Worm (Caenorhabditis elegans): ENCODE data around the gene H10D18.1.

H10D18.1 gene

DNA sequence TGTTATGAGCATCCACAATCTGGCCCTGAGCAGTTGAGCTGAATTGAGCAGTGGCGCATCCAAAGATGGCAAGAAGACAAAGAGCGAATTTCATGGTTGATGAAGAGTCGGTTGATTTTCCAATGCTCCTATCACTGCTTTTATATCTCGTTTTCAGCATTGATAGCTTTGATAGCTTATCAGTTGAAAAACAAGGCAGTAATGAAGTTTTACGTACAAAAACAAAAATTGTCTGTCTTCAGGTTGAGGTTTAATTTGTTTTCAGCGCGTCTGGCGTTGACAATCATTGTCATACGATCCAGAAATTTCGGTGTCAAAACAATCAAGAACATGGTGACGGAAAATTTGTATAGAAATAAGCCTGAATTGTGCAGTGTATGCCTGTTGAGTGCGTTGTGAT lies 3.5 kb upstream of the H10D18.1 start, which contains the start of gene scl-13:
scl-13 (minus strand) TSS at position 101 of the 400 bp plus-strand sequence.
- no peak for TF ChIP-seq lin-13 (GFP tag; optimal IDR thresholded peaks at IDR 0.05)
- TF ChIP-seq egl-27 (tag; optimal IDR thresholded peaks at IDR 0.05): no peak
- no peak for TF ChIP-seq ztf-11 (tag; optimal IDR thresholded peaks at IDR 0.05)
- no peak for TF ChIP-seq lsy-2 (tag; optimal IDR thresholded peaks at IDR 0.05)
- TF ChIP-seq nhr-6 (tag; optimal IDR thresholded peaks at IDR 0.05): no peak
- no peak for TF ChIP-seq ZK546.5 (tag; optimal IDR thresholded peaks at IDR 0.05)

DNA sequence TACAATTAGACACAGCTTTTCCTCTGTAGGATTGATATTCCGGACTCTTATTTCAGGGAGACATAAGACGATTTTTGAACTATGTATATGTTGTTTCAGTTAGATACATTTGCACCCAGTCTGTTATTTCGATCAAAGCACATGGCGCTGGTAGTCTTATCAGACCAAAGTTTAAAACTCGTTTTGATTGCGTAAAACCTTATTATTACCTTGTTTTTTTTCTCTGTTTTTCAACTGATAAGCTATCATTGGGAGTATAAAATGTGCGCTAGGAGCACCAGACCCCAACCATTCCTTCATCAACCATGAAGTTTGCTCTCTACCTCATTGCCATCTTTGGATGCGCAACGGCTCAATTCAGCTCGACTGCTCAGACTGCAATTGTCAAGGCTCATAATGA lies 2.7 kb upstream of the H10D18.1 start, which contains the start of gene scl-12:
scl-12 (plus strand) TSS at position 301 of the 400 bp plus-strand sequence.
- no peak for TF ChIP-seq sem-4 (tag; optimal IDR thresholded peaks at IDR 0.05)
- TF ChIP-seq nhr-237 (tag; optimal IDR thresholded peaks at IDR 0.05): no peak
- TF ChIP-seq ztf-4 (tag; optimal IDR thresholded peaks at IDR 0.05): no peak
- no peak for TF ChIP-seq unc-39 (tag; optimal IDR thresholded peaks at IDR 0.05)
- no peak for TF ChIP-seq fos-1 (tag; optimal IDR thresholded peaks at IDR 0.05)
- TF ChIP-seq C34F6.9 (tag; optimal IDR thresholded peaks at IDR 0.05): no peak
- no peak for TF ChIP-seq lin-13 (GFP tag; optimal IDR thresholded peaks at IDR 0.05)
- no peak for TF ChIP-seq nhr-10 (tag; optimal IDR thresholded peaks at IDR 0.05)

DNA sequence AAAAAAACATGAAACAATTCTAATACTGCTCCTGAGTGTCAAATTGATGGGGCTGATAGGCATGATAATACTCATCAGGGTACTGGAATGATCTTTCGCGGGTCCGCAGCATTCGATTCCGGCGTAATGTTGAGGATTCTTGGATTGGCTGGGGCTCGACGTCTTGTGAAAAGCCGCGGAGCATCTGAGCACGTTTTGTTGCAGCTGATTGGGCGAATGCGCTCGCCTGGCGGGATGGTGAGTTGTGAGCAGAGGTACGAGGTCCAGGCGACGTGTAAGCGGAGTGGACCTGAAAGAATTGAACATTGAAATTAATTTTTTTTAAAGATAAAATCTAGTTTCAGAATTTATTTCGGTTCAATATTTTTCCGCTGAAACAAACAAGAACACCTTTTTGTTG lies 1.0 kb upstream of the H10D18.1 start:
- TF ChIP-seq ztf-11 (tag; optimal IDR thresholded peaks at IDR 0.05): no peak
- no peak for TF ChIP-seq lin-13 (GFP tag; optimal IDR thresholded peaks at IDR 0.05)
- TF ChIP-seq skn-1 (tag; optimal IDR thresholded peaks at IDR 0.05): no peak
- TF ChIP-seq C34F6.9 (tag; optimal IDR thresholded peaks at IDR 0.05): no peak
- TF ChIP-seq lsy-2 (tag; optimal IDR thresholded peaks at IDR 0.05): no peak
- TF ChIP-seq nhr-12 (tag; optimal IDR thresholded peaks at IDR 0.05): no peak
- TF ChIP-seq mdl-1 (tag; optimal IDR thresholded peaks at IDR 0.05): no peak
- TF ChIP-seq nhr-129 (tag; optimal IDR thresholded peaks at IDR 0.05): no peak
- TF ChIP-seq lin-11 (tag; optimal IDR thresholded peaks at IDR 0.05): no peak
- no peak for TF ChIP-seq mab-5 (tag; optimal IDR thresholded peaks at IDR 0.05)
- TF ChIP-seq peb-1 (tag; optimal IDR thresholded peaks at IDR 0.05): no peak

DNA sequence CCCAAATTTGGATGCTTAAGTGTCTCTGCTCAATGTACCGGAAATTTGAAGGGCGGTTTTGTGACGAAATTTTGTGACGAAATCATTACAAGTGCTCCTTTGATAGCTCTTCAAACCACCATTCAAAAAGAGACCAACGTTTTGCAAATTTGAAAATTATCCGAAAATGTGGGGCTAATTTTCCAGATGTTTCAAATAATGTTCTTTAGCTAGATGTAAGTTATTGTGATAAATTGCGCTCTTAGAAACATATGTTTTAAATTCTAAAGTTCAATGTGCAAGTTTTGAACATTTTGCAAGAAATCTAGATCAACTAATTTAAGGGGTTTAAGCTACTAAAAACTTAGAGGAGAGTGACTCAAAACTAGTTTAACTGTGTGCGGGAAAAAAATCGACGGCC lies 5.9 kb downstream of the H10D18.1 start:
- no peak for TF ChIP-seq snpc-4 (tag; optimal IDR thresholded peaks at IDR 0.05)
- TF ChIP-seq zag-1 (tag; optimal IDR thresholded peaks at IDR 0.05): no peak
- no peak for TF ChIP-seq lsy-2 (tag; optimal IDR thresholded peaks at IDR 0.05)
- no peak for TF ChIP-seq nhr-11 (tag; optimal IDR thresholded peaks at IDR 0.05)
- no peak for TF ChIP-seq nhr-129 (tag; optimal IDR thresholded peaks at IDR 0.05)
- no peak for TF ChIP-seq elt-3 (tag; optimal IDR thresholded peaks at IDR 0.05)
- no peak for TF ChIP-seq ceh-16 (tag; optimal IDR thresholded peaks at IDR 0.05)
- no peak for TF ChIP-seq R02D3.7 (tag; optimal IDR thresholded peaks at IDR 0.05)
- no peak for TF ChIP-seq nhr-77 (tag; optimal IDR thresholded peaks at IDR 0.05)
- TF ChIP-seq alr-1 (tag; optimal IDR thresholded peaks at IDR 0.05): no peak
- no peak for TF ChIP-seq egl-27 (tag; optimal IDR thresholded peaks at IDR 0.05)
- no peak for TF ChIP-seq blmp-1 (tag; optimal IDR thresholded peaks at IDR 0.05; ENCODE audit: insufficient read depth)
- TF ChIP-seq ama-1 (optimal IDR thresholded peaks at IDR 0.05): no peak
- no peak for TF ChIP-seq peb-1 (tag; optimal IDR thresholded peaks at IDR 0.05)
- TF ChIP-seq ZK546.5 (tag; optimal IDR thresholded peaks at IDR 0.05): no peak
- no peak for TF ChIP-seq unc-39 (tag; optimal IDR thresholded peaks at IDR 0.05)

DNA sequence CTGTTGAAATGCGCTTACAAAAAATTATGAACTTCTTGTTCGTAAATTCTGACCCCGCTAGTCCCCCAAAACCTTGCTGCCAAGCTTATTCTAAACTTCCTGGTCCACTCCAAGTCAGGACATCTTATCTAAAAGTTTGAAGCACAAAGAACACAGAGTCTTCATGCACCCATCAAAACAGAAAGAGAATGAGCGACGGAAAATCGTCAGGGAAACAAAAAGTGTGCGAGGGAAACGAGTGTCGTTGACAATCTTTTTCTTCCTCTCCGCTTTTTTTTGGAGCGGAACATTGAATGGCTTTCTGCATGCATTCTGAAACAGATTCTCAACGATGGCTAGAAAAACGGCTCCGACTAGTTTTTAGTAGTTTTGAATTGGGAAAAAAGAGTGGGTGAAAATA lies 10.2 kb downstream of the H10D18.1 start:
- TF ChIP-seq unc-55 (GFP tag; optimal IDR thresholded peaks at IDR 0.05) (peak; percentile 35), mdl-1 (tag; optimal IDR thresholded peaks at IDR 0.05) (no peak)

DNA sequence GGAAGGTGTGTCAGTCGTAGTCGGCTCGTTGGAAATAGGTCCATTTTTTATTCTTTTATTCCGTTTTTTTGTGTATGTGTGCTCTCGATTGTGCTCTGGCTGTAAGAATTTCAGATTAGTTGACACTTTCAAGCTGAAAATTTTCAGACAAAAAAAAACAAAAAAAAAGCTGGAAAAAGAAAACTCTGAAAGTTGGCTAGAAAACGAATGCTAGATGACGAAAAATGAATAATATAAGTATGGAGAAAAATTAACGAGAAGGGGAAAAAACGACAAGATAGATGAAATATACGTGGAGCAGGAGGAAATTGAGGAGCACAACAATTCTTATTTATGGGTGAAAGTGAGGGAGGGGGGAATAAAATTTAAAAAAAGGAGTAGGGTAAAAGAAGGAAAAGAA lies 16.6 kb downstream of the H10D18.1 start, which contains the start of gene H10D18.5:
H10D18.5 (minus strand) TSS at position 101 of the 400 bp plus-strand sequence.
- no peak for TF ChIP-seq nhr-25 (tag; optimal IDR thresholded peaks at IDR 0.05)
- TF ChIP-seq nhr-10 (tag; optimal IDR thresholded peaks at IDR 0.05): no peak
- no peak for TF ChIP-seq lin-11 (tag; optimal IDR thresholded peaks at IDR 0.05)
- no peak for TF ChIP-seq elt-3 (tag; optimal IDR thresholded peaks at IDR 0.05)
- TF ChIP-seq aly-2 (tag; optimal IDR thresholded peaks at IDR 0.05): no peak
- TF ChIP-seq blmp-1 (tag; optimal IDR thresholded peaks at IDR 0.05; ENCODE audit: insufficient read depth): no peak
- no peak for TF ChIP-seq nhr-12 (tag; optimal IDR thresholded peaks at IDR 0.05)
- no peak for TF ChIP-seq mbf-1 (tag; optimal IDR thresholded peaks at IDR 0.05)
- TF ChIP-seq sma-3 (GFP tag; optimal IDR thresholded peaks at IDR 0.05): no peak
- no peak for TF ChIP-seq mab-5 (tag; optimal IDR thresholded peaks at IDR 0.05)
- no peak for TF ChIP-seq alr-1 (tag; optimal IDR thresholded peaks at IDR 0.05)
- no peak for TF ChIP-seq ZK546.5 (tag; optimal IDR thresholded peaks at IDR 0.05)
- no peak for TF ChIP-seq sem-4 (tag; optimal IDR thresholded peaks at IDR 0.05)
- no peak for TF ChIP-seq lin-13 (GFP tag; optimal IDR thresholded peaks at IDR 0.05)

Data from whole organism, L2 larva.